Fruit fly (Drosophila melanogaster): ENCODE results near the gene Tmem43.

Tmem43 gene

DNA sequence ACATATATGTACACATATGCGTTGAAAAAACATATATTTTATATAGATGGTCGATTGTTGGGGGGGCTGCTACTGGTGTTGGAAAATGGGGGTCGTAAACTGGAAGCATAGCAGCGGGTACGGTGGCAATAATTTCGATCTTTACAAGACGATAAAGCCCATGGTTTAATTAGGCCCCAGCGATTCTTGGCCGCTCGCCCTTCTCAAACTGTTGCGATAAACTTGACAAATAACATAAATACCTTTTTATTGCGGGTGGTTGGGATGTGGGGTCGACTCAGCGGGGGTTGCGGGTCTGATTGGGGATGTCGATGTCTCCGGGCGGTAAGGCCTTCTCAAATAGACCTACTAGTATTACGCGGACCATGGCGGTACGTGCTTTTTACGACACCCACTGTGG is 23.7 kb upstream of the Tmem43 start (continued):
- TF ChIP-seq sc (optimal IDR thresholded peaks at IDR 0.05): no peak
- no peak for TF ChIP-seq sc (GFP tag; optimal IDR thresholded peaks at IDR 0.05)
- no peak for TF ChIP-seq CG14667 (GFP tag; IDR thresholded peaks at IDR 0.05)
- TF ChIP-seq sima (GFP tag; optimal IDR thresholded peaks at IDR 0.05): no peak
- no peak for TF ChIP-seq CG17328 (GFP tag; IDR thresholded peaks at IDR 0.05)
- TF ChIP-seq Six4 (GFP tag; optimal IDR thresholded peaks at IDR 0.05): no peak
- TF ChIP-seq CG12744 (GFP tag; optimal IDR thresholded peaks at IDR 0.05): no peak
- TF ChIP-seq gt (GFP tag; IDR thresholded peaks at IDR 0.05): no peak
- TF ChIP-seq CG6854 (GFP tag; optimal IDR thresholded peaks at IDR 0.05): no peak
- no peak for TF ChIP-seq CG15514 (GFP tag; optimal IDR thresholded peaks at IDR 0.05)
- TF ChIP-seq CG16779 (GFP tag; IDR thresholded peaks at IDR 0.05): no peak
- TF ChIP-seq Dek (tag; optimal IDR thresholded peaks at IDR 0.05): no peak
- TF ChIP-seq Camta (GFP tag; optimal IDR thresholded peaks at IDR 0.05): no peak
- TF ChIP-seq CG12155 (GFP tag; optimal IDR thresholded peaks at IDR 0.05): no peak
- no peak for TF ChIP-seq CG5245 (GFP tag; optimal IDR thresholded peaks at IDR 0.05)
- no peak for TF ChIP-seq ro (GFP tag; IDR thresholded peaks at IDR 0.05)
- no peak for TF ChIP-seq Tbp (GFP tag; optimal IDR thresholded peaks at IDR 0.05)
- TF ChIP-seq CG2120 (GFP tag; optimal IDR thresholded peaks at IDR 0.05): no peak
- no peak for TF ChIP-seq CG11398 (GFP tag; optimal IDR thresholded peaks at IDR 0.05)
- peak; percentile 25 for TF ChIP-seq CG10543 (GFP tag; optimal IDR thresholded peaks at IDR 0.05)
- TF ChIP-seq chif (GFP tag; optimal IDR thresholded peaks at IDR 0.05): no peak
- no peak for TF ChIP-seq Ets65A (GFP tag)
- TF ChIP-seq Atf3 (GFP tag; optimal IDR thresholded peaks at IDR 0.05): no peak
- TF ChIP-seq CG11504 (tag; optimal IDR thresholded peaks at IDR 0.05): no peak
- no peak for TF ChIP-seq Awh (GFP tag; IDR thresholded peaks at IDR 0.05)
- TF ChIP-seq CG6175 (GFP tag; IDR thresholded peaks at IDR 0.05): no peak
- TF ChIP-seq CG9932 (GFP tag; IDR thresholded peaks at IDR 0.05): no peak
- no peak for TF ChIP-seq Trl (optimal IDR thresholded peaks at IDR 0.05)
- no peak for TF ChIP-seq Trl (GFP tag; optimal IDR thresholded peaks at IDR 0.05)
- no peak for TF ChIP-seq Fer1 (GFP tag; optimal IDR thresholded peaks at IDR 0.05)
- TF ChIP-seq HHEX (GFP tag; optimal IDR thresholded peaks at IDR 0.05): peak; percentile 15
- TF ChIP-seq Adf1 (GFP tag; IDR thresholded peaks at IDR 0.05): no peak
- TF ChIP-seq gcm2 (GFP tag; optimal IDR thresholded peaks at IDR 0.05): no peak
- TF ChIP-seq CG8388 (GFP tag; optimal IDR thresholded peaks at IDR 0.05): no peak
- TF ChIP-seq sna (GFP tag; IDR thresholded peaks at IDR 0.05; ENCODE audit: partially characterized antibody): no peak
- TF ChIP-seq CkIIα-i1 (GFP tag; IDR thresholded peaks at IDR 0.05): no peak
- peak; percentile 30 for TF ChIP-seq CG7745 (tag; optimal IDR thresholded peaks at IDR 0.05)
- TF ChIP-seq Nf-YB (GFP tag; optimal IDR thresholded peaks at IDR 0.05): no peak
- no peak for TF ChIP-seq Hmx (GFP tag; optimal IDR thresholded peaks at IDR 0.05)
- TF ChIP-seq Lim3 (GFP tag; IDR thresholded peaks at IDR 0.05): peak; percentile 59; the same call in 1 of the 2 replicates
- TF ChIP-seq dpn (GFP tag; optimal IDR thresholded peaks at IDR 0.05): no peak
- TF ChIP-seq odd (GFP tag; optimal IDR thresholded peaks at IDR 0.05): no peak
- TF ChIP-seq CG10209 (GFP tag; optimal IDR thresholded peaks at IDR 0.05): no peak
- TF ChIP-seq sd (tag; optimal IDR thresholded peaks at IDR 0.05): peak; percentile 67
- TF ChIP-seq seq (GFP tag; IDR thresholded peaks at IDR 0.05): no peak
- peak; percentile 69 for TF ChIP-seq crol (GFP tag; IDR thresholded peaks at IDR 0.05)
- no peak; the same call in 1 of the 2 replicates for TF ChIP-seq bbx (GFP tag; IDR thresholded peaks at IDR 0.05; ENCODE audit: partially characterized antibody)
- no peak for TF ChIP-seq NC2β (GFP tag; optimal IDR thresholded peaks at IDR 0.05)
- TF ChIP-seq Dfd (GFP tag; optimal IDR thresholded peaks at IDR 0.05): no peak
- no peak for TF ChIP-seq CG3407 (GFP tag; optimal IDR thresholded peaks at IDR 0.05)
- TF ChIP-seq CG7271 (tag; optimal IDR thresholded peaks at IDR 0.05): no peak
- no peak for TF ChIP-seq pzg (GFP tag; optimal IDR thresholded peaks at IDR 0.05)
- no peak for TF ChIP-seq CG9876 (GFP tag; optimal IDR thresholded peaks at IDR 0.05)
- TF ChIP-seq CG10654 (GFP tag; optimal IDR thresholded peaks at IDR 0.05): no peak
